Worm (Caenorhabditis elegans) whole organism, L2 larva: Measurements from ENCODE around the gene T04F3.1.

Experiments
- R02D3.7 ChIP-seq: fragments of 150-350 bp; optimal IDR thresholded peaks from 2 replicates; lab custom pipeline; 2014; ENCODE audit warnings: missing biosample characterization, missing genetic modification characterization
- Y55F3AM.14 ChIP-seq: fragments of 200-800 bp; sonication (Bioruptor generic); optimal IDR thresholded peaks from 2 replicates; lab custom pipeline; 2018; ENCODE audit warnings: mild to moderate bottlenecking, missing genetic modification characterization, missing compliant biosample characterization
- ZK546.5 ChIP-seq: sonication (generic microtip); optimal IDR thresholded peaks from 2 replicates; lab custom pipeline; 2017; ENCODE audit warnings: missing biosample characterization, missing genetic modification characterization
- alr-1 ChIP-seq: fragments of 150-350 bp; optimal IDR thresholded peaks from 2 replicates; lab custom pipeline; 2014; ENCODE audit warnings: missing biosample characterization, missing genetic modification characterization
- aly-2 ChIP-seq: fragments of 150-350 bp; optimal IDR thresholded peaks from 2 replicates; lab custom pipeline; 2014; ENCODE audit warnings: missing biosample characterization, missing genetic modification characterization
- ama-1 ChIP-seq: fragments of 150-350 bp; optimal IDR thresholded peaks from 2 replicates; lab custom pipeline; 2018; ENCODE audit warnings: inconsistent platforms
- ceh-16 ChIP-seq: fragments of 150-350 bp; optimal IDR thresholded peaks from 2 replicates; lab custom pipeline; 2014; ENCODE audit warnings: missing biosample characterization, missing genetic modification characterization
- ceh-82 ChIP-seq: fragments of 150-350 bp; optimal IDR thresholded peaks from 2 replicates; lab custom pipeline; 2014; ENCODE audit warnings: missing biosample characterization, missing genetic modification characterization
- crh-2 ChIP-seq: sonication (generic microtip); optimal IDR thresholded peaks from 2 replicates; lab custom pipeline; 2017; ENCODE audit warnings: missing biosample characterization, missing genetic modification characterization
- elt-3 ChIP-seq: sonication (generic microtip); optimal IDR thresholded peaks from 2 replicates; lab custom pipeline; 2017; ENCODE audit warnings: missing biosample characterization, missing genetic modification characterization
- fos-1 ChIP-seq: fragments of 150-350 bp; optimal IDR thresholded peaks from 2 replicates; lab custom pipeline; 2014; ENCODE audit warnings: missing biosample characterization, missing genetic modification characterization
- gmeb-1 ChIP-seq: fragments of 150-350 bp; optimal IDR thresholded peaks from 2 replicates; lab custom pipeline; 2014; ENCODE audit warnings: missing biosample characterization, missing genetic modification characterization
- lin-11 ChIP-seq: fragments of 150-350 bp; sonication (generic microtip); optimal IDR thresholded peaks from 2 replicates; lab custom pipeline; 2014; ENCODE audit warnings: missing biosample characterization, missing genetic modification characterization, inconsistent platforms, mixed read lengths
- lin-13 ChIP-seq: fragments of 150-350 bp; optimal IDR thresholded peaks from 2 replicates; lab custom pipeline; 2014; ENCODE audit warnings: missing biosample characterization, missing genetic modification reagents, missing genetic modification characterization
- lin-39 ChIP-seq: fragments of 150-350 bp; optimal IDR thresholded peaks from 2 replicates; lab custom pipeline; 2014; ENCODE audit warnings: missing biosample characterization, missing genetic modification reagents, missing genetic modification characterization
- lsy-2 ChIP-seq, 2 experiments: fragments of 150-350 bp in 1 of 2; sonication (generic microtip) in 1 of 2; optimal IDR thresholded peaks; 2 replicates each; lab custom pipeline; 2014 to 2017; ENCODE audit warnings: missing biosample characterization in 2 of 2, missing genetic modification characterization in 2 of 2
- mab-5 ChIP-seq: fragments of 150-350 bp; optimal IDR thresholded peaks from 2 replicates; lab custom pipeline; 2014; ENCODE audit warnings: missing biosample characterization, missing genetic modification characterization
- mbf-1 ChIP-seq: sonication (generic microtip); optimal IDR thresholded peaks from 2 replicates; lab custom pipeline; 2017; ENCODE audit warnings: missing biosample characterization, missing genetic modification characterization
- mdl-1 ChIP-seq, 2 experiments: fragments of 150-350 bp in 1 of 2; sonication (generic microtip) in 1 of 2; optimal IDR thresholded peaks; 2 replicates each; lab custom pipeline; 2017; ENCODE audit warnings: missing biosample characterization in 2 of 2, missing genetic modification characterization in 2 of 2
- nhr-12 ChIP-seq: fragments of 150-350 bp; optimal IDR thresholded peaks from 2 replicates; lab custom pipeline; 2014; ENCODE audit warnings: missing biosample characterization, missing genetic modification characterization
- nhr-21 ChIP-seq: fragments of 150-350 bp; optimal IDR thresholded peaks from 2 replicates; lab custom pipeline; 2014; ENCODE audit warnings: missing biosample characterization, missing genetic modification characterization
- nhr-23 ChIP-seq: fragments of 150-350 bp; optimal IDR thresholded peaks from 2 replicates; lab custom pipeline; 2014; ENCODE audit warnings: missing biosample characterization, missing genetic modification reagents, missing genetic modification characterization
- nhr-25 ChIP-seq: fragments of 150-350 bp; sonication (generic microtip); optimal IDR thresholded peaks from 3 replicates; lab custom pipeline; 2014; ENCODE audit warnings: missing biosample characterization, missing genetic modification characterization
- nhr-77 ChIP-seq: fragments of 150-350 bp; optimal IDR thresholded peaks from 2 replicates; lab custom pipeline; 2014; ENCODE audit warnings: missing biosample characterization, missing genetic modification characterization
- peb-1 ChIP-seq: fragments of 150-350 bp; optimal IDR thresholded peaks from 2 replicates; lab custom pipeline; 2014; ENCODE audit warnings: missing biosample characterization, missing genetic modification characterization
- sem-4 ChIP-seq: fragments of 150-350 bp; optimal IDR thresholded peaks from 2 replicates; lab custom pipeline; 2014; ENCODE audit warnings: missing biosample characterization, missing genetic modification reagents, missing genetic modification characterization
- sma-3 ChIP-seq: sonication (generic microtip); optimal IDR thresholded peaks from 2 replicates; lab custom pipeline; 2016; ENCODE audit warnings: missing genetic modification reagents, missing genetic modification characterization, missing compliant biosample characterization
- unc-39 ChIP-seq: fragments of 150-350 bp; optimal IDR thresholded peaks from 2 replicates; lab custom pipeline; 2014; ENCODE audit warnings: missing biosample characterization, missing genetic modification characterization
- unc-55 ChIP-seq: fragments of 150-350 bp; sonication (generic microtip); optimal IDR thresholded peaks from 3 replicates; lab custom pipeline; 2014; ENCODE audit warnings: missing biosample characterization, missing genetic modification reagents, missing genetic modification characterization
- unc-62 ChIP-seq: fragments of 150-350 bp; optimal IDR thresholded peaks from 2 replicates; lab custom pipeline; 2014; ENCODE audit warnings: missing biosample characterization, missing genetic modification reagents, missing genetic modification characterization
- zag-1 ChIP-seq: fragments of 150-350 bp; optimal IDR thresholded peaks from 2 replicates; lab custom pipeline; 2014; ENCODE audit warnings: missing biosample characterization, missing genetic modification characterization
- ztf-1 ChIP-seq: fragments of 200-800 bp; sonication (Bioruptor generic); conservative IDR thresholded peaks from 2 replicates; pipeline ENCODE4 v1.3.6; 2022; ENCODE audit warnings: missing genetic modification characterization, missing compliant biosample characterization
- ztf-11 ChIP-seq: sonication (generic microtip); optimal IDR thresholded peaks from 2 replicates; lab custom pipeline; 2017; ENCODE audit warnings: missing biosample characterization, missing genetic modification characterization
- ztf-4 ChIP-seq: fragments of 150-350 bp; optimal IDR thresholded peaks from 2 replicates; lab custom pipeline; 2014; ENCODE audit warnings: missing biosample characterization, missing genetic modification characterization

T04F3.1 gene

DNA sequence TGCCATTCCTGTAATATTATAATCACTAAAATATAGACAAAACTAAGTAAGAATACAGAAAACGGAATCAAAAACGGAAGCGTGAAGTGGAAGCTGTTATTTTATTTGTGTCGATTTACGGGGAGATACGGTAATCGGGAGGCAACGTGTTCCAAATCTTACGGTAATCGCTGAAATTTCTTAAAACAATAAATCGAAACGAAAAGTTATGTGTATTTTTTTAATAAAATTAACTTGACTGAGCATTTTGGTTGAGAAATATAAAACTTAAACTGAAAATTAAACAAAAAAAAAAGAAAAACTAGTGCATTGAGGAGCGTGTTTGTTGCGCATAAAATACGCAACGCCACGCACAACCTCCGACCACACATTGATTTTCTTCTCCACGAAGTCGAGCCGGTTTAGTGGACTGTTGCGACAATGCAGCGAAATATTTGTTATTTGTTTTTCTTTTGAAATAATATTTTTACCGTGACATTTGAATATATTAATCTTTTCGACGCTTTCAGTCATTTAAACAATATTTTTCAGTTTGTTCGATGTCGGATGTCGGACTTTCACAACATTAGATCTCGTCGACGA is 24.6 kb downstream of the T04F3.1 start, which contains the start of the genes F55A11.1 and syx-5 (continued):
- TF ChIP-seq elt-3 (tag; lab: Kevin White, UChicago) (no peak), R02D3.7 (tag; lab: Kevin White, UChicago) (peak; percentile 96), alr-1 (tag; lab: Kevin White, UChicago) (no peak), nhr-25 (tag; lab: Kevin White, UChicago) (peak; percentile 95), sma-3 (GFP tag; lab: Kevin White, UChicago) (peak; percentile 90), mbf-1 (tag; lab: Kevin White, UChicago) (peak; percentile 31), nhr-77 (peak; percentile 41), unc-62 (GFP tag; lab: Kevin White, UChicago) (peak; percentile 5), ceh-16 (tag; lab: Kevin White, UChicago) (no peak), lin-11 (no peak), crh-2 (peak; percentile 95), fos-1 (tag; lab: Kevin White, UChicago) (peak; percentile 68), sem-4 (tag; lab: Kevin White, UChicago) (peak; percentile 90), unc-55 (GFP tag; lab: Kevin White, UChicago) (peak; percentile 93), peb-1 (tag; lab: Kevin White, UChicago) (no peak), zag-1 (tag; lab: Kevin White, UChicago) (peak; percentile 22), mab-5 (peak; percentile 82), lin-39 (tag; lab: Kevin White, UChicago) (no peak), aly-2 (tag; lab: Kevin White, UChicago) (no peak), lsy-2 (tag; optimal IDR thresholded peaks at IDR 0.05; lab: Kevin White, UChicago) (peak; percentile 100), nhr-12 (tag; lab: Kevin White, UChicago) (no peak), mdl-1 (tag; optimal IDR thresholded peaks at IDR 0.05; lab: Kevin White, UChicago) (peak; percentile 23 to 73), ceh-82 (tag; lab: Kevin White, UChicago) (no peak), gmeb-1 (tag; lab: Kevin White, UChicago) (peak; percentile 87), ztf-11 (tag; lab: Kevin White, UChicago) (no peak), ztf-1 (GFP tag; lab: Robert Waterston, UW) (no peak), ztf-4 (tag; lab: Kevin White, UChicago) (peak; percentile 34), nhr-21 (tag; lab: Kevin White, UChicago) (peak; percentile 90)
- TF ChIP-seq, all 48 proteins: peak for 32

DNA sequence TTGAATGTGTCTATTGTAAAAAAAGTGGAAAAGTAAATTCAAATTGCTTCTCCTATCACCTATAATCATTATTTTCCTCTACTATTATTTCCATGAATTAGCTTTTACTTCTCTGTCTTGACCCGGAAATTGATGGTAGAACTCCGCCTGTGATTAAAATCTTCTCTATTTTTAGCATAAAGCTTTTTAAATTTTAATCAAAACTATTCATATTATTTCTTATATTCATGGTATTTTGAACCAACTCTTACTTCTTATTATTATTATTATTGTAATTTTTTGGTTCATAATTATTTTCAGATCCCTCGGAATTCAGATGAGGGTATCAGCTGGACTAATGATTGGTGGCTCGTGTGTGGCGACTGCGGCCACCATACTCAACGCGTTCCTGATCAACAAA is 27.2 kb downstream of the T04F3.1 start, which contains the start of gene sel-11:
sel-11 (plus strand) TSS at position 301 of the 400 bp plus-strand sequence.
- no peak for TF ChIP-seq nhr-23 (tag; lab: Kevin White, UChicago)

DNA sequence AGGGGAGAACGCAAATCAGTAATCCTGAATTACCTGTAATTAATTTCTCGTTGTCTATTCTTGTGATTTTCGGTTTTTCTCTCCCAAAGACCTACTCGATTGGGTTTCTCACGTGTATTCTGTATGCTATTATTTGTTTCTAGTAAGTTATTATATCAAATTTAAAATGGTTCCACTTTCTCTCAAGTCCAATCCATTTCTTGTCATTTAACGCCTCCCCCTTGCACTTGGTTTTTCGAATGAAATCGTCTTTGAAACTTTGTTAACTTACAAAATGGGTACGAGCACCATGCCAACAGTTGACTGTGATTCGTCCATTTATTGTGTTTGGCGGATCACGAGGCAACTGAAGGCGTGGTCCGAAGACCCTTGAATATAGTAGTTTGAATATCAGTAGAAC is 29.8 kb downstream of the T04F3.1 start:
- TF ChIP-seq unc-39, result no peak
- TF ChIP-seq nhr-12 (tag; lab: Kevin White, UChicago), result no peak
- TF ChIP-seq ZK546.5 (tag; lab: Kevin White, UChicago), result no peak
- TF ChIP-seq Y55F3AM.14 (GFP tag; lab: Kevin White, UChicago), result no peak
- TF ChIP-seq peb-1 (tag; lab: Kevin White, UChicago), result no peak
- no peak for TF ChIP-seq fos-1 (tag; lab: Kevin White, UChicago)
- no peak for TF ChIP-seq nhr-23 (tag; lab: Kevin White, UChicago)
- no peak for TF ChIP-seq ztf-1 (GFP tag; lab: Robert Waterston, UW)
- TF ChIP-seq alr-1 (tag; lab: Kevin White, UChicago), result no peak
- no peak for TF ChIP-seq crh-2
- no peak for TF ChIP-seq mbf-1 (tag; lab: Kevin White, UChicago)
- no peak for TF ChIP-seq nhr-77
- no peak for TF ChIP-seq mdl-1 (tag; optimal IDR thresholded peaks at IDR 0.05; lab: Kevin White, UChicago)
- no peak for TF ChIP-seq lin-13 (GFP tag; lab: Kevin White, UChicago)
- TF ChIP-seq ztf-11 (tag; lab: Kevin White, UChicago), result no peak
- no peak for TF ChIP-seq mab-5
- TF ChIP-seq gmeb-1 (tag; lab: Kevin White, UChicago), result no peak
- TF ChIP-seq elt-3 (tag; lab: Kevin White, UChicago), result no peak

DNA sequence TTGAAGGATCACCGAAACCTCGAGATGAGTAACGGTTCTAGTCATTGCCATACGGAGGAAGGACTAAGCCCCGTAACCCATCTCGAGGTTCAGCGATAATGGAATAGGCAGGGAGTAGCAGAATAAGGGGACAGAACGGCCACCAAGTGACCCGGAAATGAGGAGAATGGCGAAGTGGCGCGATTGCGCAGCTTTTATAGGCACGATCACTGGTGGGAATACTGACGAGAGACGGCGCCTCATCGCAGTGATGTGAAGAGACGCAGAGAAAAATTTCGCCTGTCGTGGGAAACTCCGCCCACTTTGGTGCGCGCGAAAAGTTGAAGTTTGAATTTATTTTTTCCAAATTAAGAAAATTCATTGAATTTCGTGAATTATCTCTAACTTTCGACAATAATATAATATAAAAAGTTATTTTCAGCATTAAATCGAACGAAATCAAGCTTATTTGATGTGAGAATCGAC is 30.2 kb downstream of the T04F3.1 start, which contains the start of gene F55A11.4:
F55A11.4 (plus strand) TSS at position 415 of the 465 bp plus-strand sequence.
- peak; percentile 10 for TF ChIP-seq nhr-25 (tag; lab: Kevin White, UChicago)
- peak; percentile 32 for TF ChIP-seq ama-1 (lab: Kevin White, UChicago)
- no peak for TF ChIP-seq sma-3 (GFP tag; lab: Kevin White, UChicago)
